Fruit fly (Drosophila melanogaster) whole organism, embryonic: ENCODE results near the gene ct.

Experiments used
- Atf3 ChIP-seq: fragments of 200-800 bp; sonication (Bioruptor generic); optimal IDR thresholded peaks from 3 replicates; lab custom pipeline; 2016; ENCODE audit warnings: missing biosample characterization, missing genetic modification characterization
- CG10147 ChIP-seq: fragments of 200-800 bp; sonication (Bioruptor generic); optimal IDR thresholded peaks from 2 replicates; lab custom pipeline; 2019; ENCODE audit warnings: missing biosample characterization, mild to moderate bottlenecking, missing genetic modification characterization, moderate library complexity
- CG10654 ChIP-seq: fragments of 200-800 bp; sonication (Bioruptor generic); optimal IDR thresholded peaks from 2 replicates; lab custom pipeline; 2016; ENCODE audit warnings: missing biosample characterization, missing genetic modification characterization
- CG11247 ChIP-seq: fragments of 200-800 bp; sonication (Bioruptor generic); IDR thresholded peaks from 2 replicates; pipeline ENCODE4 v1.3.6; 2022; ENCODE audit warnings: missing biosample characterization, missing genetic modification characterization
- CG11504 ChIP-seq: fragments of 200-800 bp; sonication (Bioruptor generic); optimal IDR thresholded peaks from 3 replicates; lab custom pipeline; 2019; ENCODE audit warnings: missing biosample characterization, mild to moderate bottlenecking, missing genetic modification characterization, moderate library complexity
- CG1233 ChIP-seq: fragments of 200-800 bp; sonication (Bioruptor generic); optimal IDR thresholded peaks from 4 replicates; lab custom pipeline; 2018; ENCODE audit warnings: missing biosample characterization, mild to moderate bottlenecking, missing genetic modification characterization
- CG13287 ChIP-seq: fragments of 200-800 bp; sonication (Bioruptor generic); IDR thresholded peaks from 2 replicates; pipeline ENCODE4 v1.3.6; 2022; ENCODE audit warnings: missing biosample characterization, missing genetic modification characterization; ENCODE audit not compliant: partially characterized antibody
- CG17359 ChIP-seq: fragments of 200-800 bp; sonication (Bioruptor generic); optimal IDR thresholded peaks from 3 replicates; lab custom pipeline; 2018; ENCODE audit warnings: missing biosample characterization, mild to moderate bottlenecking, missing genetic modification characterization, moderate library complexity
- CG17361 ChIP-seq: fragments of 200-800 bp; sonication (Bioruptor generic); IDR thresholded peaks from 3 replicates; pipeline ENCODE4 v1.3.6; 2022; ENCODE audit warnings: missing biosample characterization, missing genetic modification characterization
- CG18262 ChIP-seq: fragments of 200-800 bp; optimal IDR thresholded peaks from 3 replicates; lab custom pipeline; 2019; ENCODE audit warnings: missing biosample characterization, mild to moderate bottlenecking, missing genetic modification characterization, moderate library complexity
- CG18476 ChIP-seq: fragments of 200-800 bp; sonication (Bioruptor generic); optimal IDR thresholded peaks from 2 replicates; lab custom pipeline; 2016; ENCODE audit warnings: missing biosample characterization, mild to moderate bottlenecking, missing genetic modification characterization
- CG2129 ChIP-seq: fragments of 200-800 bp; sonication (Bioruptor generic); IDR thresholded peaks from 2 replicates; pipeline ENCODE4 v1.3.6; 2022; ENCODE audit warnings: missing biosample characterization, missing genetic modification characterization; ENCODE audit not compliant: partially characterized antibody
- CG2712 ChIP-seq: fragments of 200-800 bp; optimal IDR thresholded peaks from 3 replicates; lab custom pipeline; 2019; ENCODE audit warnings: missing biosample characterization, mild to moderate bottlenecking, missing genetic modification characterization, moderate library complexity
- CG30403 ChIP-seq: fragments of 200-800 bp; sonication (Bioruptor generic); optimal IDR thresholded peaks from 3 replicates; lab custom pipeline; 2016; ENCODE audit warnings: missing biosample characterization, missing genetic modification characterization
- CG30431 ChIP-seq: fragments of 200-800 bp; sonication (Bioruptor generic); optimal IDR thresholded peaks from 2 replicates; lab custom pipeline; 2017; ENCODE audit warnings: missing biosample characterization, missing genetic modification characterization
- CG31224 ChIP-seq: fragments of 200-800 bp; sonication (Bioruptor generic); IDR thresholded peaks from 2 replicates; pipeline ENCODE4 v1.3.6; 2022; ENCODE audit warnings: missing biosample characterization, missing genetic modification characterization
- CG3281 ChIP-seq: fragments of 200-800 bp; sonication (Bioruptor generic); optimal IDR thresholded peaks from 3 replicates; lab custom pipeline; 2017; ENCODE audit warnings: missing biosample characterization, mild to moderate bottlenecking, missing genetic modification characterization
- CG3407 ChIP-seq: fragments of 200-800 bp; sonication (Bioruptor generic); optimal IDR thresholded peaks from 2 replicates; lab custom pipeline; 2018; ENCODE audit warnings: missing biosample characterization, mild to moderate bottlenecking, missing genetic modification characterization
- CG42726 ChIP-seq: fragments of 200-800 bp; sonication (Bioruptor generic); IDR thresholded peaks from 2 replicates; pipeline ENCODE4 v1.3.6; 2022; ENCODE audit warnings: missing biosample characterization, missing genetic modification characterization; ENCODE audit not compliant: partially characterized antibody
- CG4424 ChIP-seq: fragments of 200-800 bp; sonication (Bioruptor generic); optimal IDR thresholded peaks from 3 replicates; lab custom pipeline; 2016; ENCODE audit warnings: missing biosample characterization, missing genetic modification characterization
- CG6254 ChIP-seq: fragments of 200-800 bp; sonication (Bioruptor generic); optimal IDR thresholded peaks from 3 replicates; lab custom pipeline; 2017; ENCODE audit warnings: mild to moderate bottlenecking, missing biosample characterization, missing genetic modification reagents, missing genetic modification characterization
- CG6654 ChIP-seq: fragments of 200-800 bp; sonication (Bioruptor generic); optimal IDR thresholded peaks from 2 replicates; lab custom pipeline; 2017; ENCODE audit warnings: missing biosample characterization, mild to moderate bottlenecking, missing genetic modification characterization
- CG6683 ChIP-seq: fragments of 200-800 bp; sonication (Bioruptor generic); optimal IDR thresholded peaks from 2 replicates; lab custom pipeline; 2017; ENCODE audit warnings: missing biosample characterization, mild to moderate bottlenecking, missing genetic modification characterization, missing genetic modification reagents
- CG7372 ChIP-seq: fragments of 200-800 bp; sonication (Bioruptor generic); IDR thresholded peaks from 2 replicates; pipeline ENCODE4 v1.3.6; 2022; ENCODE audit warnings: missing biosample characterization, missing genetic modification characterization
- CG7556 ChIP-seq: fragments of 200-800 bp; sonication (Bioruptor generic); optimal IDR thresholded peaks from 2 replicates; lab custom pipeline; 2017; ENCODE audit warnings: missing biosample characterization, mild to moderate bottlenecking, missing genetic modification characterization
- CG9437 ChIP-seq: fragments of 200-800 bp; sonication (Bioruptor generic); optimal IDR thresholded peaks from 2 replicates; lab custom pipeline; 2018; ENCODE audit warnings: missing biosample characterization, mild to moderate bottlenecking, missing genetic modification characterization
- Dad ChIP-seq: fragments of 200-800 bp; sonication (Bioruptor generic); optimal IDR thresholded peaks from 3 replicates; lab custom pipeline; 2016; ENCODE audit warnings: missing biosample characterization, missing genetic modification characterization
- Drgx ChIP-seq: fragments of 200-800 bp; sonication (Bioruptor generic); IDR thresholded peaks from 2 replicates; pipeline ENCODE4 v1.3.6; 2022; ENCODE audit warnings: missing biosample characterization, missing genetic modification characterization
- E2f1 ChIP-seq: fragments of 200-800 bp; sonication (Bioruptor generic); IDR thresholded peaks from 2 replicates; pipeline ENCODE4 v1.3.6; 2022; ENCODE audit warnings: missing biosample characterization, missing genetic modification characterization
- Ets97D ChIP-seq: fragments of 200-800 bp; sonication (Bioruptor generic); optimal IDR thresholded peaks from 3 replicates; lab custom pipeline; 2016; ENCODE audit warnings: missing biosample characterization, missing genetic modification characterization
- H15 ChIP-seq: fragments of 200-800 bp; sonication (Bioruptor generic); IDR thresholded peaks from 3 replicates; pipeline ENCODE4 v1.3.6; 2022; ENCODE audit warnings: missing biosample characterization, missing genetic modification characterization
- Lim3 ChIP-seq: fragments of 200-800 bp; sonication (Bioruptor generic); IDR thresholded peaks from 2 replicates; pipeline ENCODE4 v1.3.6; 2022; ENCODE audit warnings: missing biosample characterization, missing genetic modification characterization
- Myb ChIP-seq: fragments of 200-800 bp; sonication (Bioruptor generic); optimal IDR thresholded peaks from 2 replicates; lab custom pipeline; 2016; ENCODE audit warnings: missing biosample characterization, missing genetic modification characterization
- PHDP ChIP-seq: fragments of 200-800 bp; sonication (Bioruptor generic); optimal IDR thresholded peaks from 3 replicates; lab custom pipeline; 2018; ENCODE audit warnings: missing biosample characterization, mild to moderate bottlenecking, missing genetic modification characterization, moderate library complexity
- Ssrp ChIP-seq: fragments of 200-800 bp; sonication (Bioruptor generic); optimal IDR thresholded peaks from 2 replicates; lab custom pipeline; 2018; ENCODE audit warnings: missing biosample characterization, mild to moderate bottlenecking, missing genetic modification characterization, moderate library complexity
- corto ChIP-seq: fragments of 200-800 bp; sonication (Bioruptor generic); optimal IDR thresholded peaks from 2 replicates; lab custom pipeline; 2016; ENCODE audit warnings: missing biosample characterization, mild to moderate bottlenecking, missing genetic modification characterization, moderate library complexity
- croc ChIP-seq: fragments of 200-800 bp; sonication (Bioruptor generic); conservative IDR thresholded peaks from 3 replicates; pipeline ENCODE4 v1.3.6; 2022; ENCODE audit warnings: missing biosample characterization, missing genetic modification characterization
- dmrt99B ChIP-seq: fragments of 200-800 bp; sonication (Bioruptor generic); optimal IDR thresholded peaks from 2 replicates; lab custom pipeline; 2018; ENCODE audit warnings: missing biosample characterization, mild to moderate bottlenecking, missing genetic modification characterization, moderate library complexity
- dysf ChIP-seq: fragments of 200-800 bp; sonication (Bioruptor generic); IDR thresholded peaks from 3 replicates; pipeline ENCODE4 v1.3.6; 2022; ENCODE audit warnings: missing biosample characterization, missing genetic modification characterization
- ftz-f1 ChIP-seq: fragments of 200-800 bp; sonication (Bioruptor generic); optimal IDR thresholded peaks from 2 replicates; lab custom pipeline; 2016; ENCODE audit warnings: missing biosample characterization, missing genetic modification characterization
- grn ChIP-seq: fragments of 200-800 bp; sonication (Bioruptor generic); optimal IDR thresholded peaks from 3 replicates; lab custom pipeline; 2017; ENCODE audit warnings: missing biosample characterization, missing genetic modification characterization
- klu ChIP-seq: fragments of 200-800 bp; sonication (Bioruptor generic); IDR thresholded peaks from 2 replicates; pipeline ENCODE4 v1.3.6; 2022; ENCODE audit warnings: missing biosample characterization, missing genetic modification characterization
- lilli ChIP-seq: fragments of 200-800 bp; sonication (Bioruptor generic); optimal IDR thresholded peaks from 3 replicates; lab custom pipeline; 2016; ENCODE audit warnings: missing biosample characterization, missing genetic modification characterization
- odd ChIP-seq: fragments of 200-800 bp; sonication (Bioruptor generic); optimal IDR thresholded peaks from 2 replicates; lab custom pipeline; 2017; ENCODE audit warnings: missing biosample characterization, mild to moderate bottlenecking, missing genetic modification characterization
- row ChIP-seq: fragments of 200-800 bp; sonication (Bioruptor generic); IDR thresholded peaks from 3 replicates; pipeline ENCODE4 v1.3.6; 2022; ENCODE audit warnings: missing biosample characterization, missing genetic modification characterization
- sima ChIP-seq: fragments of 200-800 bp; sonication (Bioruptor generic); optimal IDR thresholded peaks from 2 replicates; lab custom pipeline; 2016; ENCODE audit warnings: missing biosample characterization, missing genetic modification characterization
- trem ChIP-seq: fragments of 200-800 bp; optimal IDR thresholded peaks from 3 replicates; lab custom pipeline; 2019; ENCODE audit warnings: missing biosample characterization, mild to moderate bottlenecking, missing genetic modification characterization, moderate library complexity
- ttk ChIP-seq: fragments of 200-800 bp; sonication (Bioruptor generic); IDR thresholded peaks from 2 replicates; pipeline ENCODE4 v2.1.2; 2022; ENCODE audit warnings: missing biosample characterization, missing genetic modification characterization
- tup ChIP-seq: fragments of 200-800 bp; sonication (Bioruptor generic); optimal IDR thresholded peaks from 2 replicates; lab custom pipeline; 2016; ENCODE audit warnings: missing biosample characterization, mild to moderate bottlenecking, missing genetic modification characterization, moderate library complexity
- tx ChIP-seq: fragments of 200-800 bp; sonication (Bioruptor generic); optimal IDR thresholded peaks from 2 replicates; lab custom pipeline; 2016; ENCODE audit warnings: missing biosample characterization, missing genetic modification characterization
- zfh1 ChIP-seq: fragments of 200-800 bp; sonication (Bioruptor generic); IDR thresholded peaks from 3 replicates; pipeline ENCODE4 v1.3.6; 2022; ENCODE audit warnings: missing biosample characterization, missing genetic modification characterization

Gene ct

DNA sequence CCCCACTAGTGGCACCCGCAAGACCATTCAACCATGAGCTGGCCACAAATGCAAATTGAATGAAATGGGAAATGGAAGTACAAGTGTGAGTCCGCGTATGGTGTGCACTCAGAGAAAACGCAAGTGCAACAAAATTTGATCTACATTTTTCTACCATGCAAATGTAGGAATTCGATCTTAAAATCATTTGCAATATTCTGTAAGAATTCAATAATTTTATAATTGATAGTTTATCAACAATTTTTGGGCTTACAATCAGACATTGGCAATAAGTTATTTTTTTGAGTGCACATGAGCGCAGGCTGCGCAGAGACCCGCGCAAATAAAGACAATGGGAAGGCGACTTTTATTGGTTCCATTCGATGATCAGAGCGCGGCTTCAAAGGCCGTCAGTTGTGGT is 37.0 kb upstream of the ct start:
- TF ChIP-seq Ssrp (tag; lab: Kevin White, UChicago) (peak; percentile 50), grn (no peak), CG6683 (GFP tag; lab: Kevin White, UChicago) (no peak), corto (GFP tag; lab: Kevin White, UChicago) (no peak), CG17359 (peak; percentile 47), CG10654 (peak; percentile 35), CG30403 (peak; percentile 40), CG4424 (GFP tag; lab: Kevin White, UChicago) (peak; percentile 54), CG7372 (GFP tag; lab: Robert Waterston, UW) (no peak), CG6654 (GFP tag; lab: Kevin White, UChicago) (no peak), CG2129 (GFP tag; lab: Robert Waterston, UW) (no peak), H15 (GFP tag; lab: Robert Waterston, UW) (0 out of 3 replicates have a peak, but pooled peaks have one; percentile 31), CG10147 (GFP tag; lab: Kevin White, UChicago) (no peak), klu (no peak), CG6254 (GFP tag; lab: Kevin White, UChicago) (peak; percentile 20), tx (GFP tag; lab: Kevin White, UChicago) (no peak), Myb (no peak), PHDP (tag; lab: Kevin White, UChicago) (peak; percentile 46), ttk (GFP tag; lab: Robert Waterston, UW) (0 out of 2 replicates have a peak, but pooled peaks have one; percentile 19), CG2712 (tag; lab: Kevin White, UChicago) (peak; percentile 77), dysf (GFP tag; lab: Robert Waterston, UW) (peak; percentile 43; the same call in 1 of the 3 replicates), CG18262 (tag; lab: Kevin White, UChicago) (peak; percentile 69), Atf3 (GFP tag; lab: Kevin White, UChicago) (no peak), E2f1 (GFP tag; lab: Robert Waterston, UW) (peak; percentile 30; the same call in 1 of the 2 replicates), CG3407 (GFP tag; lab: Kevin White, UChicago) (peak; percentile 16), CG13287 (no peak), CG11247 (GFP tag; lab: Robert Waterston, UW) (no peak), CG42726 (GFP tag; lab: Robert Waterston, UW) (no peak), dmrt99B (peak; percentile 64), CG7556 (GFP tag; lab: Kevin White, UChicago) (peak; percentile 29), tup (GFP tag; lab: Kevin White, UChicago) (no peak), CG11504 (peak; percentile 59), CG18476 (peak; percentile 13), Lim3 (GFP tag; lab: Robert Waterston, UW) (no peak), CG30431 (peak; percentile 10), lilli (GFP tag; lab: Kevin White, UChicago) (peak; percentile 38), CG9437 (GFP tag; lab: Kevin White, UChicago) (no peak), Dad (GFP tag; lab: Kevin White, UChicago) (peak; percentile 11), odd (GFP tag; lab: Kevin White, UChicago) (no peak), zfh1 (0 out of 3 replicates have a peak, but pooled peaks have one; percentile 25), ftz-f1 (GFP tag; lab: Kevin White, UChicago) (no peak), trem (tag; lab: Kevin White, UChicago) (peak; percentile 14), CG17361 (GFP tag; lab: Robert Waterston, UW) (peak; percentile 52; the same call in 2 of the 3 replicates), CG3281 (GFP tag; lab: Kevin White, UChicago) (no peak), CG31224 (GFP tag; lab: Robert Waterston, UW) (no peak), Ets97D (GFP tag; lab: Kevin White, UChicago) (no peak), CG1233 (GFP tag; lab: Kevin White, UChicago) (peak; percentile 25), sima (no peak), row (peak; percentile 56), Drgx (GFP tag; lab: Robert Waterston, UW) (peak; percentile 36; the same call in 1 of the 2 replicates), croc (GFP tag; lab: Robert Waterston, UW) (peak; percentile 45; the same call in 2 of the 3 replicates)
